Fruit fly (Drosophila melanogaster) S2 (cell line): ENCODE data around the gene CG43844.

Source experiments
- CG8478 ChIP-seq: fragments of >200 bp; optimal IDR thresholded peaks from 2 replicates; lab custom pipeline; 2018
- CTCF ChIP-seq, 2 experiments: fragments of >200 bp; optimal IDR thresholded peaks; 2 replicates each; lab custom pipeline; 2018

- TF ChIP-seq CTCF (optimal IDR thresholded peaks at IDR 0.05; lab: Kevin White, UChicago) (no peak), CG8478 (lab: Kevin White, UChicago) (no peak)
These were observed 17.9 kb upstream of the CG43844 start for dm6 chr3R:21871348-21871940.
